Fruit fly (Drosophila melanogaster): ENCODE measurements around the gene CG44174.

DNA sequence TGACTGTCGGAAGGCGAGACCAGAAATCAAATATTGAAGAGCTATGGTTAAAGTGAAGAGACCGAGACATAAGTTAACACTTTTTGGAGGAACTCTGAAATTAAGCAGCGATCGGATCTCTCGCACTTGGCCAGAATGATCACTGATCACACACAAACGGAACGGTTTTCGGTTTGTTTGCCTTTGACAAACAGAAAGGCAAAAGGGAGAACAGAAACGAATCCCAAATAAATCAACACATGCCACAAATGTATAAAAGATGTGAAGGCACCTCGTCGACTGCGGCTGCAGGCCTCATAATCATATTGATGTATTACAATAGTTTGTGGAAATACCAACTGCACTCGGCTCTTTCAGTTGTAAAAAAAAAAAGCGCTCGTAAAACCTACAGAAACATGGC lies 707 bp upstream of the CG44174 start:
- TF ChIP-seq ttk (optimal IDR thresholded peaks at IDR 0.05), result no peak
- TF ChIP-seq psq (optimal IDR thresholded peaks at IDR 0.05), result no peak
- TF ChIP-seq Sin3A (optimal IDR thresholded peaks at IDR 0.05), result no peak
- no peak for TF ChIP-seq h (optimal IDR thresholded peaks at IDR 0.05)
- TF ChIP-seq Myc (optimal IDR thresholded peaks at IDR 0.05), result no peak

Measured in Kc167 (cell line).